Fruit fly (Drosophila melanogaster): ENCODE data around the gene CG10853.

Gene CG10853

DNA sequence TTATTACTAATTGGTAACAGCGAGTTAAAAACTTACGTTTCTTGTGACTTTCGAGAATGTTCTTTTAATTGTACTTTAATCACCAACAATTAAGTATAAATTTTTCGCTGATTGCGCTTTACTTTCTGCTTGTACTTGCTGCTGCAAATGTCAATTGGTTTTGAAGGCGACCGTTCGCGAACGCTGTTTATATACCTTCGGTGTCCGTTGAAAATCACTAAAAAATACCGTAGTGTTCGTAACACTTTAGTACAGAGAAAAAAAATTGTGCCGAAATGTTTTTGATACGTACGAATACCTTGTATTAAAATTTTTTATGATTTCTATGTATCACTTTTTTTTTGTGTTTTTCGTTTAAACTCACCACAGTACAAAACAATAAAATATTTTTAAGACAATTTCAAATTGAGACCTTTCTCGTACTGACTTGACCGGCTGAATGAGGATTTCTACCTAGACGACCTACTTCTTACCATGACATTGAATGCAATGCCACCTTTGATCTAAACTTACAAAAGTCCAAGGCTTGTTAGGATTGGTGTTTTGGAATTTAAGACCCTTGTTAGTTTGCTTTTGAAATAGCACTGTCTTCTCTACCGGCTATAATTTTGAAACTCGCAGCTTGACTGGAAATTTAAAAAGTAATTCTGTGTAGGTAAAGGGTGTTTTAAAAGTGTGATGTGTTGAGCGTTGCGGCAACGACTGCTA, 45.0 kb upstream of the CG10853 start, which contains the start of gene Ubi-p63E (continued):
- TF ChIP-seq oc (tag; optimal IDR thresholded peaks at IDR 0.05) (peak; percentile 34), CG9797 (GFP tag; optimal IDR thresholded peaks at IDR 0.05) (peak; percentile 51), CG15601 (tag; optimal IDR thresholded peaks at IDR 0.05) (peak; percentile 5), Neu2 (GFP tag; optimal IDR thresholded peaks at IDR 0.05; ENCODE audit: borderline replicate concordance) (peak; percentile 22), CG13894 (tag; optimal IDR thresholded peaks at IDR 0.05) (peak; percentile 66), CG1792 (GFP tag; optimal IDR thresholded peaks at IDR 0.05) (peak; percentile 51), CG4707 (GFP tag; optimal IDR thresholded peaks at IDR 0.05) (peak; percentile 31), CG1603 (tag; optimal IDR thresholded peaks at IDR 0.05) (peak; percentile 29), Kr (GFP tag; optimal IDR thresholded peaks at IDR 0.05) (no peak), CG10274 (GFP tag; optimal IDR thresholded peaks at IDR 0.05) (peak; percentile 8), fd102C (GFP tag; optimal IDR thresholded peaks at IDR 0.05) (no peak), maf-S (GFP tag; optimal IDR thresholded peaks at IDR 0.05) (peak; percentile 27), Hey (tag; optimal IDR thresholded peaks at IDR 0.05) (no peak), ato (GFP tag; IDR thresholded peaks at IDR 0.05; ENCODE audit: partially characterized antibody) (no peak), NK7.1 (GFP tag; optimal IDR thresholded peaks at IDR 0.05) (peak; percentile 44), CG11695 (GFP tag; IDR thresholded peaks at IDR 0.05) (no peak), sisA (GFP tag; IDR thresholded peaks at IDR 0.05) (no peak), bbx (GFP tag; IDR thresholded peaks at IDR 0.05; ENCODE audit: partially characterized antibody) (no peak), disco-r (GFP tag; optimal IDR thresholded peaks at IDR 0.05) (peak; percentile 42), CG7839 (tag; optimal IDR thresholded peaks at IDR 0.05) (peak; percentile 70), Max (GFP tag; optimal IDR thresholded peaks at IDR 0.05) (peak; percentile 29), croc (GFP tag; conservative IDR thresholded peaks at IDR 0.05) (peak; percentile 54; the same call in 2 of the 3 replicates), CG7745 (tag; optimal IDR thresholded peaks at IDR 0.05) (peak; percentile 9), Hr39 (optimal IDR thresholded peaks at IDR 0.05) (no peak), CG13296 (GFP tag; optimal IDR thresholded peaks at IDR 0.05) (peak; percentile 43), Spps (tag; optimal IDR thresholded peaks at IDR 0.05) (no peak), CG18764 (GFP tag; optimal IDR thresholded peaks at IDR 0.05) (peak; percentile 30), Camta (GFP tag; optimal IDR thresholded peaks at IDR 0.05) (peak; percentile 61), org-1 (GFP tag; optimal IDR thresholded peaks at IDR 0.05) (peak; percentile 46), Doc2 (GFP tag; IDR thresholded peaks at IDR 0.05) (no peak), Ets97D (GFP tag; optimal IDR thresholded peaks at IDR 0.05) (peak; percentile 53), chif (GFP tag; optimal IDR thresholded peaks at IDR 0.05) (peak; percentile 60 to 61), Deaf1 (tag; optimal IDR thresholded peaks at IDR 0.05) (no peak), inv (GFP tag; IDR thresholded peaks at IDR 0.05; ENCODE audit: partially characterized antibody) (no peak), Atf3 (GFP tag; optimal IDR thresholded peaks at IDR 0.05) (peak; percentile 62), pzg (GFP tag; optimal IDR thresholded peaks at IDR 0.05) (peak; percentile 59), pfk (GFP tag; optimal IDR thresholded peaks at IDR 0.05) (peak; percentile 34), Poxn (GFP tag; IDR thresholded peaks at IDR 0.05) (no peak), CTCF (GFP tag; optimal IDR thresholded peaks at IDR 0.05) (no peak), CG12104 (GFP tag; optimal IDR thresholded peaks at IDR 0.05) (peak; percentile 70), CG1529 (GFP tag; optimal IDR thresholded peaks at IDR 0.05) (peak; percentile 40), CG11398 (GFP tag; optimal IDR thresholded peaks at IDR 0.05) (peak; percentile 22), CG2712 (tag; optimal IDR thresholded peaks at IDR 0.05) (peak; percentile 60), CG6272 (GFP tag; IDR thresholded peaks at IDR 0.05) (peak; percentile 72), CG14860 (GFP tag; IDR thresholded peaks at IDR 0.05; ENCODE audit: partially characterized antibody) (no peak), CG15514 (GFP tag; optimal IDR thresholded peaks at IDR 0.05) (peak; percentile 58), Taf1 (GFP tag; IDR thresholded peaks at IDR 0.05) (no peak), dm (GFP tag; optimal IDR thresholded peaks at IDR 0.05) (peak; percentile 57), D19B (GFP tag; optimal IDR thresholded peaks at IDR 0.05) (no peak), CG17361 (GFP tag; IDR thresholded peaks at IDR 0.05) (no peak), CG8478 (optimal IDR thresholded peaks at IDR 0.05) (no peak)
